Worm (Caenorhabditis elegans) whole organism, early embryonic: Measurements from ENCODE around the gene rars-1.

Source experiments
- B0310.2 ChIP-seq: sonication (generic microtip); optimal IDR thresholded peaks from 2 replicates; lab custom pipeline; 2016; ENCODE audit warnings: mild to moderate bottlenecking, missing genetic modification characterization, missing compliant biosample characterization
- ama-1 ChIP-seq: fragments of 150-350 bp; optimal IDR thresholded peaks from 2 replicates; lab custom pipeline; 2014
- ets-7 ChIP-seq: sonication (generic microtip); optimal IDR thresholded peaks from 2 replicates; lab custom pipeline; 2016; ENCODE audit warnings: missing genotype, missing genetic modification characterization, missing compliant biosample characterization
- hmg-4 ChIP-seq: fragments of 200-800 bp; sonication (Bioruptor generic); optimal IDR thresholded peaks from 2 replicates; lab custom pipeline; 2018; ENCODE audit warnings: mild to moderate bottlenecking, missing genetic modification characterization, missing compliant biosample characterization

DNA sequence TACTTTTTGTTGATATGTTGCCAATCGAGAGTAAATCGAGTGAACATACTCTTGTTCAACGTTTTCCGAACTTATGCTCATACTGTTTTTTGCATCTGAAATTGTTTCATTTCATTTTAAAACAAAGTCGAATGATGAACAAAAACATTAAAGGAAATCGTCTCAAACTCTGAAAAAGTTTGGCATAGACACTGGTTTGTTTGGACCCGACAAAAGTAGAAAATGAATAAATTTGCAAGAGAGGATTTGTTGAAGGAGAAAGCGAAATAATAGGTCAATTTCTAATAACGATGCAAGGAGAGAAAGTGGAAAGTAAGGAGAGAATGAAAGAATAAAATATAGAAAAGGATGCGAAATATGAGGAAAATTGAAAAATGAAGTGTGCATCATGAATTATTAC is 42.3 kb downstream of the rars-1 start, which contains the start of gene C35D10.12:
- TF ChIP-seq ets-7 (no peak), B0310.2 (tag; lab: Kevin White, UChicago) (no peak), ama-1 (lab: Kevin White, UChicago) (no peak), hmg-4 (GFP tag; lab: Kevin White, UChicago) (no peak)
